Fruit fly (Drosophila melanogaster) whole organism, wandering third instar larva: ENCODE measurements around the gene CG11920.
A peak's percentile ranks its signal among the peaks of the same experiment; 100 is the strongest.

Source experiments
- Abd-B ChIP-seq: fragments of >200 bp; optimal IDR thresholded peaks from 2 replicates; lab custom pipeline; 2017; ENCODE audit warnings: missing biosample characterization, missing genetic modification characterization
- CG32264 ChIP-seq: fragments of 200-800 bp; sonication (Bioruptor generic); optimal IDR thresholded peaks from 2 replicates; lab custom pipeline; 2016; ENCODE audit warnings: missing biosample characterization, missing genetic modification characterization
- CG9705 ChIP-seq: fragments of 200-800 bp; sonication (Bioruptor generic); optimal IDR thresholded peaks from 2 replicates; lab custom pipeline; 2018; ENCODE audit warnings: missing biosample characterization, mild to moderate bottlenecking, missing genetic modification characterization
- CrebA ChIP-seq: fragments of 200-800 bp; sonication (Bioruptor generic); optimal IDR thresholded peaks from 2 replicates; lab custom pipeline; 2016; ENCODE audit warnings: missing biosample characterization, mild to moderate bottlenecking, missing genetic modification characterization, borderline replicate concordance
- Dif ChIP-seq: fragments of 200-275, 200-300 bp; sonication (Bioruptor generic); optimal IDR thresholded peaks from 2 replicates; lab custom pipeline; 2018; ENCODE audit warnings: missing biosample characterization, missing genetic modification characterization; ENCODE audit not compliant: partially characterized antibody
- GATAd ChIP-seq: sonication (Bioruptor generic); optimal IDR thresholded peaks from 2 replicates; lab custom pipeline; 2016; ENCODE audit warnings: missing biosample characterization, missing genetic modification characterization
- HLH106 ChIP-seq: fragments of 200-800 bp; optimal IDR thresholded peaks from 3 replicates; lab custom pipeline; 2019; ENCODE audit warnings: missing biosample characterization, mild to moderate bottlenecking, missing genetic modification characterization, moderate library complexity
- Hnf4 ChIP-seq: fragments of 200-800 bp; sonication (Bioruptor generic); optimal IDR thresholded peaks from 2 replicates; lab custom pipeline; 2016; ENCODE audit warnings: missing biosample characterization, mild to moderate bottlenecking, missing genetic modification characterization
- Hr83 ChIP-seq: fragments of 200-300 bp; sonication (Bioruptor generic); optimal IDR thresholded peaks from 2 replicates; lab custom pipeline; 2016; ENCODE audit warnings: missing biosample characterization, mild to moderate bottlenecking, missing genetic modification characterization, moderate library complexity; ENCODE audit not compliant: poor library complexity, severe bottlenecking
- N ChIP-seq: fragments of >200 bp; optimal IDR thresholded peaks from 2 replicates; lab custom pipeline; 2018; ENCODE audit warnings: missing biosample characterization, missing external identifiers, missing genetic modification characterization
- OdsH ChIP-seq: fragments of 200-800 bp; sonication (Bioruptor generic); optimal IDR thresholded peaks from 2 replicates; lab custom pipeline; 2016; ENCODE audit warnings: missing biosample characterization, mild to moderate bottlenecking, missing genetic modification characterization
- Rel ChIP-seq, 2 experiments: fragments of 200-800 bp; sonication (Bioruptor generic) in 1 of 2; optimal IDR thresholded peaks; 2 replicates in 1 of 2; 3 replicates in 1 of 2; lab custom pipeline; 2016 to 2019; ENCODE audit warnings: mild to moderate bottlenecking in 2 of 2, missing biosample characterization in 2 of 2, missing genetic modification characterization in 2 of 2, moderate library complexity in 1 of 2
- Sp1 ChIP-seq: fragments of 200-800 bp; sonication (Bioruptor generic); optimal IDR thresholded peaks from 3 replicates; lab custom pipeline; 2019; ENCODE audit warnings: missing biosample characterization, mild to moderate bottlenecking, missing genetic modification characterization, moderate library complexity
- Vsx2 ChIP-seq: fragments of 200-300, 225-300 bp; sonication (Bioruptor generic); optimal IDR thresholded peaks from 2 replicates; lab custom pipeline; 2018; ENCODE audit warnings: missing biosample characterization, missing genetic modification characterization; ENCODE audit not compliant: partially characterized antibody
- br ChIP-seq: fragments of 200-800 bp; sonication (Bioruptor generic); optimal IDR thresholded peaks from 2 replicates; lab custom pipeline; 2016; ENCODE audit warnings: missing biosample characterization, missing genetic modification characterization
- brk ChIP-seq: fragments of 200-800 bp; sonication (Bioruptor generic); optimal IDR thresholded peaks from 2 replicates; lab custom pipeline; 2016; ENCODE audit warnings: missing biosample characterization, mild to moderate bottlenecking, missing genetic modification characterization
- dl ChIP-seq, 2 experiments: fragments of 175-275, 200-275 bp in 1 of 2; fragments of 200-275 bp in 1 of 2; sonication (Bioruptor generic); optimal IDR thresholded peaks; lab custom pipeline; 2018; ENCODE audit warnings: mild to moderate bottlenecking in 2 of 2, missing biosample characterization in 2 of 2, missing genetic modification characterization in 2 of 2, moderate library complexity in 2 of 2; ENCODE audit not compliant: partially characterized antibody in 2 of 2, insufficient read depth in 1 of 2
- ey ChIP-seq: fragments of 200-800 bp; sonication (Bioruptor generic); optimal IDR thresholded peaks from 2 replicates; lab custom pipeline; 2016; ENCODE audit warnings: missing biosample characterization, missing genetic modification characterization
- foxo ChIP-seq, 2 experiments: fragments of 200-800 bp; sonication (Bioruptor generic); optimal IDR thresholded peaks; 2 replicates in 1 of 2; 3 replicates in 1 of 2; lab custom pipeline; 2016 to 2017; ENCODE audit warnings: missing biosample characterization in 2 of 2, missing genetic modification characterization in 2 of 2
- h ChIP-seq: fragments of 200-800 bp; sonication (Bioruptor generic); optimal IDR thresholded peaks from 3 replicates; lab custom pipeline; 2016; ENCODE audit warnings: missing biosample characterization, mild to moderate bottlenecking, missing genetic modification characterization
- lola ChIP-seq: fragments of >200 bp; optimal IDR thresholded peaks from 2 replicates; lab custom pipeline; 2017; ENCODE audit warnings: missing biosample characterization, missing genetic modification characterization
- pan ChIP-seq: fragments of >200 bp; optimal IDR thresholded peaks from 2 replicates; lab custom pipeline; 2017
- psq ChIP-seq: fragments of 200-800 bp; sonication (Bioruptor generic); optimal IDR thresholded peaks from 3 replicates; lab custom pipeline; 2017; ENCODE audit warnings: missing biosample characterization, mild to moderate bottlenecking, missing genetic modification characterization, moderate library complexity
- rgr ChIP-seq: fragments of 200-800 bp; sonication (Bioruptor generic); optimal IDR thresholded peaks from 3 replicates; lab custom pipeline; 2016; ENCODE audit warnings: missing biosample characterization, mild to moderate bottlenecking, missing genetic modification characterization
- sage ChIP-seq: fragments of 200-800 bp; sonication (Bioruptor generic); optimal IDR thresholded peaks from 2 replicates; lab custom pipeline; 2016; ENCODE audit warnings: missing biosample characterization, mild to moderate bottlenecking, missing genetic modification characterization
- sv ChIP-seq: fragments of 200-800 bp; sonication (Bioruptor generic); optimal IDR thresholded peaks from 3 replicates; lab custom pipeline; 2016; ENCODE audit warnings: missing biosample characterization, missing genetic modification characterization
- tai ChIP-seq: sonication (Bioruptor generic); optimal IDR thresholded peaks from 2 replicates; lab custom pipeline; 2016; ENCODE audit warnings: missing biosample characterization, missing genetic modification characterization
- woc ChIP-seq: sonication (Bioruptor generic); optimal IDR thresholded peaks from 2 replicates; lab custom pipeline; 2016; ENCODE audit warnings: missing biosample characterization, mild to moderate bottlenecking, missing genetic modification characterization

CG11920 gene

dm6 chr3R:25049742-25050517, 24.7 kb upstream of the CG11920 start (continued):
- peak; percentile 16 for TF ChIP-seq OdsH
- TF ChIP-seq GATAd = no peak
- TF ChIP-seq Sp1 = peak; percentile 50
- TF ChIP-seq lola (GFP tag; lab: Kevin White, UChicago) = no peak
- no peak for TF ChIP-seq CG32264
- TF ChIP-seq foxo (GFP tag; optimal IDR thresholded peaks at IDR 0.05; lab: Kevin White, UChicago) = peak; percentile 29 to 48
- TF ChIP-seq sv (GFP tag; lab: Kevin White, UChicago) = no peak
- TF ChIP-seq CG9705 = peak; percentile 30
- TF ChIP-seq br (GFP tag; lab: Kevin White, UChicago) = peak; percentile 19
- peak; percentile 88 for TF ChIP-seq Dif (GFP tag; lab: Kevin White, UChicago)

dm6 chr3R:25050649-25051048, 24.0 kb upstream of the CG11920 start:
- TF ChIP-seq rgr (no peak), ey (no peak), pan (no peak), psq (GFP tag; lab: Kevin White, UChicago) (no peak), Abd-B (GFP tag; lab: Kevin White, UChicago) (no peak)

- TF ChIP-seq h (peak; percentile 24), N (no peak), psq (GFP tag; lab: Kevin White, UChicago) (no peak), Vsx2 (GFP tag; lab: Kevin White, UChicago) (no peak)
These were observed 23.1 kb upstream of the CG11920 start for dm6 chr3R:25051441-25052097.

dm6 chr3R:25054451-25055188, 20.1 kb upstream of the CG11920 start, which contains the start of gene CG31109:
CG31109 (minus strand) TSS chr3R:25054653.
- TF ChIP-seq Hr83 (GFP tag; lab: Kevin White, UChicago) (peak; percentile 41), rgr (peak; percentile 55), CG9705 (peak; percentile 32), brk (GFP tag; lab: Kevin White, UChicago) (peak; percentile 27), Hnf4 (peak; percentile 46), HLH106 (peak; percentile 31), CG32264 (no peak), h (peak; percentile 18), tai (GFP tag; lab: Kevin White, UChicago) (peak; percentile 4), ey (no peak), woc (GFP tag; lab: Kevin White, UChicago) (peak; percentile 7), Rel (GFP tag; optimal IDR thresholded peaks at IDR 0.05; lab: Kevin White, UChicago) (no peak), Rel (tag; optimal IDR thresholded peaks at IDR 0.05; lab: Kevin White, UChicago) (peak; percentile 2), foxo (GFP tag; optimal IDR thresholded peaks at IDR 0.05; lab: Kevin White, UChicago) (peak in 1 of 2 experiments; percentile 39), dl (GFP tag; optimal IDR thresholded peaks at IDR 0.05; lab: Kevin White, UChicago; ENCODE audit: insufficient read depth in 1 of 2, partially characterized antibody in 2 of 2) (no peak)

- no peak for TF ChIP-seq CrebA
- peak; percentile 52 for TF ChIP-seq sage (GFP tag; lab: Kevin White, UChicago)
- no peak for TF ChIP-seq Dif (GFP tag; lab: Kevin White, UChicago)
- TF ChIP-seq Rel (GFP tag; optimal IDR thresholded peaks at IDR 0.05; lab: Kevin White, UChicago) = no peak
- TF ChIP-seq Rel (tag; optimal IDR thresholded peaks at IDR 0.05; lab: Kevin White, UChicago) = peak; percentile 22
These were observed 18.7 kb upstream of the CG11920 start, which contains the start of the genes CG31111 and stac for dm6 chr3R:25056016-25056415. CG31111 (minus strand) TSS chr3R:25056177. stac (plus strand) TSS chr3R:25056286.
